Worm (Caenorhabditis elegans) whole organism, midembryonic: ENCODE data around the gene W03B1.9.
"Not testable (repeated sequence)": the region's sequence is repeated elsewhere in the genome, so short reads cannot be mapped to it uniquely, and the experiment has no call there.

ENCODE experiments used
- T22C8.4 ChIP-seq: fragments of 200-800 bp; sonication (Bioruptor generic); IDR thresholded peaks from 2 replicates; pipeline ENCODE4 v1.3.6; 2022; ENCODE audit warnings: missing genetic modification characterization, missing compliant biosample characterization
- cog-1 ChIP-seq: sonication (generic microtip); optimal IDR thresholded peaks from 2 replicates; lab custom pipeline; 2016; ENCODE audit warnings: missing genetic modification characterization, missing compliant biosample characterization
- flt-1 ChIP-seq: fragments of 200-800 bp; sonication (Bioruptor generic); IDR thresholded peaks from 2 replicates; pipeline ENCODE4 v1.3.6; 2022; ENCODE audit warnings: missing genetic modification characterization, missing compliant biosample characterization
- klf-2 ChIP-seq: fragments of 200-800 bp; sonication (Bioruptor generic); conservative IDR thresholded peaks from 2 replicates; pipeline ENCODE4 v1.3.6; 2022; ENCODE audit warnings: missing genetic modification reagents, missing genetic modification characterization, missing compliant biosample characterization
- med-1 ChIP-seq: sonication (generic microtip); optimal IDR thresholded peaks from 2 replicates; lab custom pipeline; 2017; ENCODE audit warnings: missing genetic modification characterization, mild to moderate bottlenecking, missing compliant biosample characterization, antibody characterized with exemption, missing genetic modification reagents; ENCODE audit not compliant: insufficient read depth
- ref-1 ChIP-seq: fragments of 200-800 bp; sonication (Bioruptor generic); conservative IDR thresholded peaks from 2 replicates; pipeline ENCODE4 v1.3.6; 2022; ENCODE audit warnings: missing genetic modification reagents, missing genetic modification characterization, missing compliant biosample characterization
- tab-1 ChIP-seq: fragments of 200-800 bp; sonication (Bioruptor generic); IDR thresholded peaks from 2 replicates; pipeline ENCODE4 v1.3.6; 2022; ENCODE audit warnings: missing genetic modification characterization, missing compliant biosample characterization
- ztf-23 ChIP-seq: fragments of 200-800 bp; sonication (Bioruptor generic); IDR thresholded peaks from 2 replicates; pipeline ENCODE4 v1.3.6; 2022; ENCODE audit warnings: missing genetic modification reagents, missing genetic modification characterization, missing compliant biosample characterization
- ztf-29 ChIP-seq: fragments of 200-800 bp; sonication (Bioruptor generic); IDR thresholded peaks from 2 replicates; pipeline ENCODE4 v1.3.6; 2022; ENCODE audit warnings: missing genetic modification reagents, missing genetic modification characterization, missing compliant biosample characterization

The W03B1.9 gene

DNA sequence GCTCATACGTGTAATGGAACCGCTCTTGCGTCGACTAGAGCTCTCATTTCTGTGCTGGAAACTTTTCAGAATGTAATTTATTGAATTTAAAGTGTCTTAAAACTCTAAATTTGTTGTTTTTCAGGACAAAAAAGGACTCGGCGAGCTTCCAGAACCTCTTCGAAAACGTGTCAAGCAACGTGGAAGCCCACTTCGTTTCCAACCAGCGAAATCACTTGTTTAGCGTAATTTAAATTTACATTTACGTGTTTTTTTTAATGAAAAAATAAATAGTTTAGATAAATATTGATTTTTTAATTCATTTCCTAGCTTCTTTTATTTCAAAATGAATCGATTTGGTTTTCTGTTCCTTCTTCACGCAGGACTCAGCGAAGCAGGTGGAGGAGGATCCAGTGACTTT is 2.9 kb upstream of the W03B1.9 start, which contains the start of gene F55F10.3:
Gene F55F10.3 (plus strand): TSS at position 301 of the 400 bp plus-strand sequence.
- TF ChIP-seq ztf-29 (no peak), ref-1 (no peak), cog-1 (tag; lab: Kevin White, UChicago) (no peak), T22C8.4 (GFP tag; lab: Robert Waterston, UW) (no peak), flt-1 (GFP tag; lab: Robert Waterston, UW) (no peak), tab-1 (GFP tag; lab: Robert Waterston, UW) (no peak), ztf-23 (no peak), med-1 (GFP tag; lab: Kevin White, UChicago) (no peak), klf-2 (GFP tag; lab: Robert Waterston, UW) (no peak)

DNA sequence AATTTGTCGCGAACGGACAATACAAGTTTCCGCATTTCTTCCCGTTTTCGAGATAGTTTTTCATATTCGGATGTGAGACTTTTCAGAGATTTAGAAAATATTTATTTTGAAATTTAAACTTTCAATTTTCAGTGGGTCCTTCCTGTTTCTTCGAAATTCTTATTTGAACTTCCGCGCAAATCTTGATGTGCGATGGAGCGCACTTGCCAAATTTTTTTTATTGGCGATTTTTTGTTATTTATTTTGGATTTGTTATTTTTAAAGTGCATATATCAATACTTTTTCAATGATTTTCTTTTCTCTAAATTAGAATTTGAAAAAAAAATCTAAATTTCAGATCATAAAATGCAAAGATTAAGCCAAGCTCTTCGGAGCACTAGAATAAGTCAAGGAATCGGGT is 517 bp upstream of the W03B1.9 start, which contains the start of gene sars-2:
Gene sars-2 (plus strand): TSS at position 341 of the 400 bp plus-strand sequence.
- TF ChIP-seq ztf-23 = no peak

DNA sequence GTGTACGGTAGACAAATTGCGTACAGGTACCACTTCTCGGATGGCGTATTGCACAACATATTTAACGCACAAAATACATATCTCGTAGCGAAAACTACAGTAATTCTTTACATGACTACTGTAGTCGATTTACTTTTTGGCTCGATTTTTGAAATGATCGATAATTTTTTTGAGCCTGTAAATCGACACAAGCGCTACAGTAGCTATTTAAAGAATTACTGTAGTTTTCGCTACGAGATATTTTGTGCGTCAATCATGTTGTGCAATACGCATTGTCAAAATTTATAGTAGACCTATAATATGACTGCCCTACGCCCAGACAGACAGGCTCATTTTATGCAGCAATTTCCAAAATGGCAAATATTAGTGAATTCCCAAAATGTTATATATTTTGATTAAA is 8.6 kb downstream of the W03B1.9 start, which contains the start of gene W03B1.5:
Gene W03B1.5 (plus strand): TSS at position 301 of the 400 bp plus-strand sequence.
- not testable (repeated sequence) for TF ChIP-seq klf-2 (GFP tag; lab: Robert Waterston, UW); med-1 (GFP tag; lab: Kevin White, UChicago); ztf-23

DNA sequence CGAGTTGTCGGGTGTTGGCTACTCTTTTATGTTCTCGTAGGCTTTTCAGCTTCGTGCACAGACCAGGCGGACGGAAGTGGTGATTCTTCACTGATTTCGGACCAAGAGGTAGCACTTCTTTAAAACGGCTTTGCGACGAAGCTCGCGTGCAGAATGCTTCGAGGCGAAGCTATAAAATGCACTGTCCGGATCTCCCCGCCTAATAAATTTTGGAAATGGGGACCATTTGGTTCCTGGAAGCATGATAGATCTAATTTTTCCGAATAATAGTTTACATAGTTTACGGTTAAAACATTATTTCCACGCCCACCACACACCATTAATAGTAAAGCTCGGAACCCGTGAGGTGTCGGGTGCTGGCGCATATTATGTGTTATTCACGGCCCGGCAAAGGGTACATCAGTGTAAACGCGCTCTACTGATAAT is 9.2 kb downstream of the W03B1.9 start:
- no peak for TF ChIP-seq T22C8.4 (GFP tag; lab: Robert Waterston, UW)
- no peak for TF ChIP-seq ztf-23
- no peak for TF ChIP-seq ztf-29
- no peak for TF ChIP-seq med-1 (GFP tag; lab: Kevin White, UChicago)
- no peak for TF ChIP-seq tab-1 (GFP tag; lab: Robert Waterston, UW)
- no peak for TF ChIP-seq ref-1
- no peak for TF ChIP-seq flt-1 (GFP tag; lab: Robert Waterston, UW)
- no peak for TF ChIP-seq cog-1 (tag; lab: Kevin White, UChicago)
- no peak for TF ChIP-seq klf-2 (GFP tag; lab: Robert Waterston, UW)

DNA sequence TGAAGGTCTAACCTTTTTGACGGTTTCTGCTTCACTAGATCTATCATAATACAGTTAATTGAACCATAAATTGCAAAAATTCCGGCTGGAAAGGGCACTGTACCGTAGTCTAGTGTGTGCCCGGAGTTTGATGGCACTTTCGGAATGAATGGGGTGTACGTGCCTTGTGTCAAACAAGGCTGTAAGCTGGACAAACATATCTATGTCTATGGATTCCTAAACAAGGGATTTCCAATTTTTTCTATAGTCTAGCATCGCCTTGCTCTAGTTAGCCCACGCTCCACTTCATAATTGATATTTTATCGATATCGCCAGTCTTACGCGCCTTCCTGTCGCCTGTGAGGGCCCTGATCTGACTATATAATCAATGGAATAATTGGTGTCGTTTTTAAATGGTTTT is 10.3 kb downstream of the W03B1.9 start, which contains the start of gene oac-52:
Gene oac-52 (minus strand): TSS at position 101 of the 400 bp plus-strand sequence.
- TF ChIP-seq tab-1 (GFP tag; lab: Robert Waterston, UW) (no peak), ztf-29 (no peak), T22C8.4 (GFP tag; lab: Robert Waterston, UW) (no peak), cog-1 (tag; lab: Kevin White, UChicago) (no peak), ref-1 (no peak), med-1 (GFP tag; lab: Kevin White, UChicago) (no peak), klf-2 (GFP tag; lab: Robert Waterston, UW) (no peak), ztf-23 (no peak), flt-1 (GFP tag; lab: Robert Waterston, UW) (no peak)

DNA sequence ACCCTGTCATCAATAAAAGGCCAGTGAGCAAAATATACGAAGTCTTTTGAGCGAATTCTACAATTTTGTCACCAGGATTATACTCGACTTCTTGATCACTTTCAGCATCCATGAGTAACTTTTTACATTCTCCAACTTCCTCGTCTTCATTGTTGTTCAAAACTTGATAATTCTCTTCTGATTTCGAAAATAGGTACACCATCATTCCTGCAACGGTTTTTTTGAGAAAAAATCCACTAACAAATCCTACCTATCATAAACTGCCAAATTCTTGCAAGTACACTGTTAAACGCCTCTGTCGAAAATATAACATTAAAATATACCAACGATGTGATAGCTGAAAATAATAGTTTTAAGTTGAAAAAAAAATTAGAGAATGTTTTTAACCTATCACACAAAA is 12.0 kb downstream of the W03B1.9 start:
- TF ChIP-seq klf-2 (GFP tag; lab: Robert Waterston, UW) (no peak), T22C8.4 (GFP tag; lab: Robert Waterston, UW) (no peak), med-1 (GFP tag; lab: Kevin White, UChicago) (no peak), cog-1 (tag; lab: Kevin White, UChicago) (no peak), ztf-23 (no peak), ztf-29 (no peak), tab-1 (GFP tag; lab: Robert Waterston, UW) (no peak), flt-1 (GFP tag; lab: Robert Waterston, UW) (no peak), ref-1 (no peak)

DNA sequence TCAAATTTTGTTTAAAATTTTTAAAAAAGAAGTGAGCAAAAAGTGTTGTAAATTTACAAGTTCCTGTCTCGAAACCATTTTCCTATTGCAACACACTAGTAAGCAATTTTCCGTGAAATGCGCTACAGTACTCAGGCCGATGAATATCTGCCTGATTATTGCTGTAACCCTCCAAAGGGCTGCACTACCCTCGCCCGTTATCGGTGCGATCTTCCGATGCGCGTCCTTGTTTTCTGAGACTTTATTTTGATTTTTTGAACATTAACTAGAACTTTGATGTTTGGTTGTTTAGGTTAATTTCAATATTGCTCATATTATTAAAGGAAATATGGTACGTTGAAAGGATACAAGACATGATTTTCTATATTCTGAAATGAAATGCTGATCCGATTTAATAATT is 18.6 kb downstream of the W03B1.9 start:
- TF ChIP-seq klf-2 (GFP tag; lab: Robert Waterston, UW) (no peak), med-1 (GFP tag; lab: Kevin White, UChicago) (no peak), tab-1 (GFP tag; lab: Robert Waterston, UW) (no peak), T22C8.4 (GFP tag; lab: Robert Waterston, UW) (no peak), ztf-23 (no peak), flt-1 (GFP tag; lab: Robert Waterston, UW) (no peak), ztf-29 (no peak), ref-1 (no peak), cog-1 (tag; lab: Kevin White, UChicago) (no peak)

DNA sequence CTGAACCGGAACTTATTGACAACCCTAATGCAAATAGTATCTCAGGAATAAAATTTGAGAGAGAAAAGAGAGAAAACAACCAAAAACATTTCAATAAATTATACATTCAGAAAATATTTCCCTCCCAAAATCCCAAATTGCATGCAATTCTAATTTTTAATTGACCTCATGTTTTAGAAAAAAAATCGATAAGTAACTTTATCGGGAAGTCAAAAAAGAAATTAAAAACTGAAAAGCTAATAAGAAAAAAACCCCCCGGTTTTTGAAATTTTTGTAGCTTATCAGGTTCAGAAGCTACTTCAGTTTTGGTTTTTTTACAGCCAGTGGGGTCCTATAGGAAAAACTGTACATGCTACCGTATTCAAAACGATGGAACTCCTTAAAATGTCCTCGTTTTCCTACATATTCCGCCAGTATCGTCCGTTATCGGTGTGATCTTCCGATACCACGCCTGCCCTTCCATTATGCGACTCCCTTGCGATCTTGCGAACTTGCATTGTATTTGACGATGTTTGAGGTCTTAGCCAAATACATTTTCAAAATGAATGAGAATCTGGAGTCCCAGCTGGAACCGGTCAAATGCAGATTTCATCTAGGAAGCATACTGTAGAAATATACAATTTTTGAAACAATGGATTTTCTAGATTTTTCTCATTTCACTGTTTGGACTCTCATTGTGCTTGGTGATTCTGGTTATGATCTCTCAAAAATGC is 20.5 kb downstream of the W03B1.9 start, which contains the start of the genes W03B1.3 and oac-51:
Gene W03B1.3 (minus strand): TSS at position 101 of the 713 bp plus-strand sequence.
Gene oac-51 (plus strand): TSS at position 663 of the 713 bp plus-strand sequence.
- no peak for TF ChIP-seq klf-2 (GFP tag; lab: Robert Waterston, UW)
- no peak for TF ChIP-seq ztf-23
- TF ChIP-seq tab-1 (GFP tag; lab: Robert Waterston, UW) = no peak
- TF ChIP-seq ref-1 = no peak
- no peak for TF ChIP-seq flt-1 (GFP tag; lab: Robert Waterston, UW)
- no peak for TF ChIP-seq med-1 (GFP tag; lab: Kevin White, UChicago)
- TF ChIP-seq ztf-29 = no peak
- no peak for TF ChIP-seq T22C8.4 (GFP tag; lab: Robert Waterston, UW)
- no peak for TF ChIP-seq cog-1 (tag; lab: Kevin White, UChicago)

DNA sequence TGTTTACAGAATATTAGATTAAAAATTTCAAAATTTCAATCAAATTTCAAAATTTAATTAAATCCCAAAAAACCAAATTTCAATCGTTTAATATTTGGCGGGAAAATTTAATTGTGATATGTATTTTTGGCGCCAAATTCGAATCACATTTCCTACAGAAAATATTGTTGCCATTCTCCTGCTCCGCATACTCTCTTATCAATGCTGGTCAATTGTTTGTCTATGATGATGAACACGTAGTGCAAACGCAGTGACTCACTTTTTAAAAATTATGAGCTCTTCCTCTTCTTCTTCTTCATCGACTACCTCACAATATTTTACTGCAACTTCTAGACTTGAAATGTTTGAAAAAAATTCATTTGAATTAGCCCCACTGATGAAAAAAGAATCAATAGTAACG is 30.3 kb downstream of the W03B1.9 start, which contains the start of gene trpl-2:
Gene trpl-2 (plus strand): TSS at position 210 of the 400 bp plus-strand sequence.
- TF ChIP-seq cog-1 (tag; lab: Kevin White, UChicago) (no peak), klf-2 (GFP tag; lab: Robert Waterston, UW) (no peak), ref-1 (no peak), med-1 (GFP tag; lab: Kevin White, UChicago) (no peak), tab-1 (GFP tag; lab: Robert Waterston, UW) (no peak)
